Worm (Caenorhabditis elegans): ENCODE data around the gene M04B2.4.

The M04B2.4 gene

DNA sequence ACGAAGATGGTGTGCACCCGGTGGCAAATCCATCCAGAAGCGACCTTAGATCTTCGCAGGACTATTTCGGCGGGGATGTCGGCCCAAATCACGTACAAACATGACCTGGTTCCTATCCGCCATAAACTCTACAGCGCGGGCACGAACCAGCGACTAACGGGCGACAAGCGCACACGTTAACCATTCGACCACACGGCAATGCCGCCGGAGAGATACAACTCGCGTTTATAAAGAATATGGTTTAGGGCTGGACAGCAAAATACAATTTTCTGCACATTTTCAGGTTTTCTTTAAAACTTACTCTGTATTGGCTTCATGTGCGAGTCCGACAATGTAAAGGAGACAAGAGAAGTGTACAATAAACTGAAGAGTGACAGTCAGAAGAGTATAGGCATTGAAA, 46.8 kb downstream of the M04B2.4 start (continued):
- TF ChIP-seq somi-1 (GFP tag; optimal IDR thresholded peaks at IDR 0.05) = peak; percentile 79
- TF ChIP-seq attf-6 (GFP tag; IDR thresholded peaks at IDR 0.05) = peak; percentile 84
- TF ChIP-seq hmg-1.2 (GFP tag; IDR thresholded peaks at IDR 0.05) = peak; percentile 79
- peak; percentile 92; the same call in 1 of the 2 replicates for TF ChIP-seq ceh-58 (GFP tag; IDR thresholded peaks at IDR 0.05)
- peak; percentile 98 for TF ChIP-seq zim-3 (tag; optimal IDR thresholded peaks at IDR 0.05)
- peak; percentile 93 for TF ChIP-seq T07F8.4 (tag; optimal IDR thresholded peaks at IDR 0.05)
- TF ChIP-seq rec-8 (tag; optimal IDR thresholded peaks at IDR 0.05) = peak; percentile 76 to 97
- peak; percentile 98 for TF ChIP-seq F52B5.7 (tag; optimal IDR thresholded peaks at IDR 0.05)
- 0 out of 2 replicates have a peak, but pooled peaks have one; percentile 91 for TF ChIP-seq bed-1 (GFP tag; IDR thresholded peaks at IDR 0.05)
- TF ChIP-seq lin-40 (tag; optimal IDR thresholded peaks at IDR 0.05) = peak; percentile 56
- peak; percentile 50 for TF ChIP-seq mel-28 (tag; optimal IDR thresholded peaks at IDR 0.05; ENCODE audit: borderline replicate concordance)
- peak; percentile 79 for TF ChIP-seq unc-130 (GFP tag; optimal IDR thresholded peaks at IDR 0.05)
- peak; percentile 56 to 66 for TF ChIP-seq let-607 (tag; optimal IDR thresholded peaks at IDR 0.05)
- peak; percentile 75; the same call in 1 of the 2 replicates for TF ChIP-seq pbrm-1 (GFP tag; IDR thresholded peaks at IDR 0.05)
- TF ChIP-seq F22D6.2 (tag; optimal IDR thresholded peaks at IDR 0.05) = peak; percentile 70
- TF ChIP-seq cebp-2 (GFP tag; IDR thresholded peaks at IDR 0.05) = peak; percentile 97
- peak; percentile 72 for TF ChIP-seq him-1 (tag; optimal IDR thresholded peaks at IDR 0.05)
- peak; percentile 86 for TF ChIP-seq F49E8.2 (tag; optimal IDR thresholded peaks at IDR 0.05; ENCODE audit: insufficient read depth)
- peak; percentile 90 for TF ChIP-seq ceh-27 (GFP tag; optimal IDR thresholded peaks at IDR 0.05)
- peak; percentile 62 for TF ChIP-seq nhr-80 (tag; optimal IDR thresholded peaks at IDR 0.05)
- peak; percentile 95 for TF ChIP-seq F37B4.10 (GFP tag; IDR thresholded peaks at IDR 0.05)
- peak; percentile 59; the same call in 1 of the 2 replicates for TF ChIP-seq ceh-91 (GFP tag; IDR thresholded peaks at IDR 0.05)
- peak; percentile 2 for TF ChIP-seq dpl-1 (GFP tag; optimal IDR thresholded peaks at IDR 0.05)
- peak; percentile 51 for TF ChIP-seq gei-17 (GFP tag; optimal IDR thresholded peaks at IDR 0.05)
- peak; percentile 74 for TF ChIP-seq B0035.1 (tag; optimal IDR thresholded peaks at IDR 0.05)
- TF ChIP-seq ztf-3 (GFP tag; optimal IDR thresholded peaks at IDR 0.05) = peak; percentile 64
- peak; percentile 62 for TF ChIP-seq hlh-12 (tag; optimal IDR thresholded peaks at IDR 0.05)
- TF ChIP-seq hsf-1 (GFP tag; IDR thresholded peaks at IDR 0.05) = peak; percentile 82
- TF ChIP-seq B0261.1 (tag; optimal IDR thresholded peaks at IDR 0.05) = peak; percentile 87
- TF ChIP-seq cebp-1 (GFP tag; IDR thresholded peaks at IDR 0.05) = no peak
- TF ChIP-seq cebp-1 (tag; optimal IDR thresholded peaks at IDR 0.05) = peak; percentile 84
- peak; percentile 40 for TF ChIP-seq F55B11.4 (tag; optimal IDR thresholded peaks at IDR 0.05; ENCODE audit: borderline replicate concordance, insufficient read depth)
- TF ChIP-seq Y53G8AR.9 (GFP tag; conservative IDR thresholded peaks at IDR 0.05) = peak; percentile 86
- peak; percentile 97 for TF ChIP-seq tbp1 (GFP tag; optimal IDR thresholded peaks at IDR 0.05)
- peak; percentile 90 for TF ChIP-seq ceh-40 (GFP tag; IDR thresholded peaks at IDR 0.05)
- peak in 1 of 3 experiments; percentile 40 for TF ChIP-seq lin-35 (GFP tag; optimal IDR thresholded peaks at IDR 0.05)

DNA sequence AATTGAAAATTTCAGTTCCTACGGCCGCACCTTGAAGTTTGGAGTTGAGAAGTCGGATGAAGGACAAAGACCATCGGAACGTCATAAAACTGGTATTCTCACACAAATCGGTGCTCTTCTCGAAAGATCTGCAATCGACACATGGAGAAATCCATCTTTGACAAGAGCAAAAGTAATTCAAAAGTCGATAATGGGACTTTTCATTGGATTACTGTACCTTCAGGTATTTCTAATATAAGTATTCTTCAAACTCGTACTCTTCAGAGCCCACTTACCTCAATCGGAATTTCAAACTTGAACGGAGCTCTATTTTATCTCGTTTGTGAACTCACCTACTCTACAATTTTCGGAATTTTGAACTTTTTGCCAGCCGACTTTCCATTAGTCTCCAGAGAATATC, 48.8 kb downstream of the M04B2.4 start:
- TF ChIP-seq nhr-120 (GFP tag; IDR thresholded peaks at IDR 0.05) (no peak), egl-44 (GFP tag; IDR thresholded peaks at IDR 0.05) (no peak), ceh-79 (tag; optimal IDR thresholded peaks at IDR 0.05) (no peak), B0019.2 (GFP tag; conservative IDR thresholded peaks at IDR 0.05) (no peak), ztf-6 (GFP tag; IDR thresholded peaks at IDR 0.05) (no peak), tlf-1 (GFP tag; optimal IDR thresholded peaks at IDR 0.05) (no peak), ztf-3 (GFP tag; optimal IDR thresholded peaks at IDR 0.05) (no peak), mcd-1 (GFP tag; IDR thresholded peaks at IDR 0.05) (no peak), die-1 (tag; optimal IDR thresholded peaks at IDR 0.05) (no peak), lin-26 (GFP tag; IDR thresholded peaks at IDR 0.05) (no peak), snpc-1.3 (tag; optimal IDR thresholded peaks at IDR 0.05; ENCODE audit: insufficient read depth) (no peak), ceh-40 (GFP tag; IDR thresholded peaks at IDR 0.05) (no peak)

Data from whole organism, young adult.